Worm (Caenorhabditis elegans): ENCODE measurements around the gene srh-89.

The srh-89 gene

ce11 chrV:7434805-7435363 is 29.7 kb downstream of the srh-89 start (continued):
- TF ChIP-seq ceh-28 (tag; optimal IDR thresholded peaks at IDR 0.05) = no peak
- no peak for TF ChIP-seq lsy-12 (tag; optimal IDR thresholded peaks at IDR 0.05)
- TF ChIP-seq nhr-23 (tag; optimal IDR thresholded peaks at IDR 0.05) = no peak
- TF ChIP-seq pha-4 (tag; optimal IDR thresholded peaks at IDR 0.05) = peak; percentile 60
- peak; percentile 40 for TF ChIP-seq fkh-10 (GFP tag; optimal IDR thresholded peaks at IDR 0.05)
- TF ChIP-seq nhr-43 (tag; optimal IDR thresholded peaks at IDR 0.05; ENCODE audit: poor library complexity, severe bottlenecking) = no peak
- TF ChIP-seq tbx-2 (tag; optimal IDR thresholded peaks at IDR 0.05) = no peak
- TF ChIP-seq lin-15B (tag; optimal IDR thresholded peaks at IDR 0.05) = peak; percentile 9
- TF ChIP-seq nfya-1 (tag; optimal IDR thresholded peaks at IDR 0.05; ENCODE audit: insufficient read depth) = peak; percentile 50
- no peak for TF ChIP-seq nhr-12 (tag; optimal IDR thresholded peaks at IDR 0.05)
- TF ChIP-seq hmg-11 (tag; optimal IDR thresholded peaks at IDR 0.05) = peak; percentile 27
- no peak for TF ChIP-seq nhr-67 (tag; optimal IDR thresholded peaks at IDR 0.05)
- peak; percentile 69 for TF ChIP-seq egl-5 (tag; optimal IDR thresholded peaks at IDR 0.05)
- no peak for TF ChIP-seq daf-12 (tag; optimal IDR thresholded peaks at IDR 0.05)

ce11 chrV:7432441-7433146 is 32.0 kb downstream of the srh-89 start:
- TF ChIP-seq nhr-43 (tag; optimal IDR thresholded peaks at IDR 0.05; ENCODE audit: poor library complexity, severe bottlenecking) (peak; percentile 70), ama-1 (optimal IDR thresholded peaks at IDR 0.05) (peak; percentile 76), lsy-12 (tag; optimal IDR thresholded peaks at IDR 0.05) (peak; percentile 24), nhr-23 (tag; optimal IDR thresholded peaks at IDR 0.05) (peak; percentile 6), ceh-9 (tag; optimal IDR thresholded peaks at IDR 0.05) (no peak), elt-2 (tag; optimal IDR thresholded peaks at IDR 0.05) (peak; percentile 42)

- TF ChIP-seq nhr-12 (tag; optimal IDR thresholded peaks at IDR 0.05) (no peak), nhr-77 (tag; optimal IDR thresholded peaks at IDR 0.05) (no peak), daf-12 (tag; optimal IDR thresholded peaks at IDR 0.05) (no peak), ceh-28 (tag; optimal IDR thresholded peaks at IDR 0.05) (no peak), mml-1 (tag; optimal IDR thresholded peaks at IDR 0.05) (no peak), mdl-1 (tag; optimal IDR thresholded peaks at IDR 0.05) (no peak), skn-1 (tag; optimal IDR thresholded peaks at IDR 0.05) (no peak), egl-5 (tag; optimal IDR thresholded peaks at IDR 0.05) (no peak), nfya-1 (tag; optimal IDR thresholded peaks at IDR 0.05; ENCODE audit: insufficient read depth) (no peak), pha-4 (tag; optimal IDR thresholded peaks at IDR 0.05) (no peak), R02D3.7 (tag; optimal IDR thresholded peaks at IDR 0.05) (no peak), eor-1 (tag; optimal IDR thresholded peaks at IDR 0.05) (no peak), unc-39 (tag; optimal IDR thresholded peaks at IDR 0.05) (no peak)
These were observed 33.6 kb downstream of the srh-89 start, which contains the start of gene srw-71 for ce11 chrV:7431016-7431415. srw-71 (minus strand) TSS chrV:7431116.

- TF ChIP-seq fkh-10 (GFP tag; optimal IDR thresholded peaks at IDR 0.05) = no peak
- TF ChIP-seq unc-62 (GFP tag; optimal IDR thresholded peaks at IDR 0.05) = no peak
- TF ChIP-seq ztf-4 (tag; optimal IDR thresholded peaks at IDR 0.05) = no peak
- TF ChIP-seq ama-1 (optimal IDR thresholded peaks at IDR 0.05) = no peak
- TF ChIP-seq eor-1 (tag; optimal IDR thresholded peaks at IDR 0.05) = no peak
- no peak for TF ChIP-seq lsy-12 (tag; optimal IDR thresholded peaks at IDR 0.05)
- TF ChIP-seq nhr-28 (tag; optimal IDR thresholded peaks at IDR 0.05) = no peak
- TF ChIP-seq nfya-1 (tag; optimal IDR thresholded peaks at IDR 0.05; ENCODE audit: insufficient read depth) = no peak
- no peak for TF ChIP-seq unc-39 (tag; optimal IDR thresholded peaks at IDR 0.05)
- no peak for TF ChIP-seq daf-12 (tag; optimal IDR thresholded peaks at IDR 0.05)
- no peak for TF ChIP-seq nhr-77 (tag; optimal IDR thresholded peaks at IDR 0.05)
- no peak for TF ChIP-seq R02D3.7 (tag; optimal IDR thresholded peaks at IDR 0.05)
These were observed 35.7 kb downstream of the srh-89 start, which contains the start of gene srw-69 for ce11 chrV:7428880-7429279. srw-69 (minus strand) TSS chrV:7428980.

ce11 chrV:7426594-7426993 is 38.0 kb downstream of the srh-89 start, which contains the start of gene srw-68:
srw-68 (minus strand) TSS chrV:7426694.
- TF ChIP-seq nhr-25 (tag; optimal IDR thresholded peaks at IDR 0.05) (no peak), eor-1 (tag; optimal IDR thresholded peaks at IDR 0.05) (no peak), tbx-2 (tag; optimal IDR thresholded peaks at IDR 0.05) (no peak), egl-5 (tag; optimal IDR thresholded peaks at IDR 0.05) (no peak), ceh-28 (tag; optimal IDR thresholded peaks at IDR 0.05) (no peak), nhr-12 (tag; optimal IDR thresholded peaks at IDR 0.05) (no peak)

ce11 chrV:7424336-7424735 is 40.3 kb downstream of the srh-89 start, which contains the start of gene F18E3.10:
F18E3.10 (minus strand) TSS chrV:7424436.
- TF ChIP-seq nhr-25 (tag; optimal IDR thresholded peaks at IDR 0.05) (no peak), tbx-2 (tag; optimal IDR thresholded peaks at IDR 0.05) (no peak), unc-62 (GFP tag; optimal IDR thresholded peaks at IDR 0.05) (no peak), jun-1 (tag; optimal IDR thresholded peaks at IDR 0.05) (no peak), pha-4 (tag; optimal IDR thresholded peaks at IDR 0.05) (no peak), nhr-43 (tag; optimal IDR thresholded peaks at IDR 0.05; ENCODE audit: poor library complexity, severe bottlenecking) (no peak)

Data from whole organism, L3 larva.